Worm (Caenorhabditis elegans) whole organism, L2 larva: Measurements from ENCODE around the gene Y22D7AR.2.

ENCODE experiments used
- C34F6.9 ChIP-seq: fragments of 150-350 bp; optimal IDR thresholded peaks from 2 replicates; lab custom pipeline; 2014; ENCODE audit warnings: missing biosample characterization, missing genetic modification characterization
- R02D3.7 ChIP-seq: fragments of 150-350 bp; optimal IDR thresholded peaks from 2 replicates; lab custom pipeline; 2014; ENCODE audit warnings: missing biosample characterization, missing genetic modification characterization
- Y55F3AM.14 ChIP-seq: fragments of 200-800 bp; sonication (Bioruptor generic); optimal IDR thresholded peaks from 2 replicates; lab custom pipeline; 2018; ENCODE audit warnings: mild to moderate bottlenecking, missing genetic modification characterization, missing compliant biosample characterization
- ZK546.5 ChIP-seq: sonication (generic microtip); optimal IDR thresholded peaks from 2 replicates; lab custom pipeline; 2017; ENCODE audit warnings: missing biosample characterization, missing genetic modification characterization
- aly-2 ChIP-seq: fragments of 150-350 bp; optimal IDR thresholded peaks from 2 replicates; lab custom pipeline; 2014; ENCODE audit warnings: missing biosample characterization, missing genetic modification characterization
- ceh-82 ChIP-seq: fragments of 150-350 bp; optimal IDR thresholded peaks from 2 replicates; lab custom pipeline; 2014; ENCODE audit warnings: missing biosample characterization, missing genetic modification characterization
- crh-2 ChIP-seq: sonication (generic microtip); optimal IDR thresholded peaks from 2 replicates; lab custom pipeline; 2017; ENCODE audit warnings: missing biosample characterization, missing genetic modification characterization
- lin-39 ChIP-seq: fragments of 150-350 bp; optimal IDR thresholded peaks from 2 replicates; lab custom pipeline; 2014; ENCODE audit warnings: missing biosample characterization, missing genetic modification reagents, missing genetic modification characterization
- lsy-2 ChIP-seq, 2 experiments: fragments of 150-350 bp in 1 of 2; sonication (generic microtip) in 1 of 2; optimal IDR thresholded peaks; 2 replicates each; lab custom pipeline; 2014 to 2017; ENCODE audit warnings: missing biosample characterization in 2 of 2, missing genetic modification characterization in 2 of 2
- mab-5 ChIP-seq: fragments of 150-350 bp; optimal IDR thresholded peaks from 2 replicates; lab custom pipeline; 2014; ENCODE audit warnings: missing biosample characterization, missing genetic modification characterization
- mdl-1 ChIP-seq, 2 experiments: fragments of 150-350 bp in 1 of 2; sonication (generic microtip) in 1 of 2; optimal IDR thresholded peaks; 2 replicates each; lab custom pipeline; 2017; ENCODE audit warnings: missing biosample characterization in 2 of 2, missing genetic modification characterization in 2 of 2
- nhr-12 ChIP-seq: fragments of 150-350 bp; optimal IDR thresholded peaks from 2 replicates; lab custom pipeline; 2014; ENCODE audit warnings: missing biosample characterization, missing genetic modification characterization
- nhr-129 ChIP-seq: fragments of 150-350 bp; optimal IDR thresholded peaks from 2 replicates; lab custom pipeline; 2014; ENCODE audit warnings: missing biosample characterization, missing genetic modification characterization
- nhr-23 ChIP-seq: fragments of 150-350 bp; optimal IDR thresholded peaks from 2 replicates; lab custom pipeline; 2014; ENCODE audit warnings: missing biosample characterization, missing genetic modification reagents, missing genetic modification characterization
- nhr-25 ChIP-seq: fragments of 150-350 bp; sonication (generic microtip); optimal IDR thresholded peaks from 3 replicates; lab custom pipeline; 2014; ENCODE audit warnings: missing biosample characterization, missing genetic modification characterization
- peb-1 ChIP-seq: fragments of 150-350 bp; optimal IDR thresholded peaks from 2 replicates; lab custom pipeline; 2014; ENCODE audit warnings: missing biosample characterization, missing genetic modification characterization
- sem-4 ChIP-seq: fragments of 150-350 bp; optimal IDR thresholded peaks from 2 replicates; lab custom pipeline; 2014; ENCODE audit warnings: missing biosample characterization, missing genetic modification reagents, missing genetic modification characterization
- skn-1 ChIP-seq: sonication (generic microtip); optimal IDR thresholded peaks from 2 replicates; lab custom pipeline; 2017; ENCODE audit warnings: missing biosample characterization, missing genetic modification characterization
- sma-9 ChIP-seq, 2 experiments: fragments of 150-350 bp in 1 of 2; sonication (generic microtip) in 1 of 2; optimal IDR thresholded peaks; 2 replicates each; lab custom pipeline; 2014 to 2016; ENCODE audit warnings: missing genetic modification characterization in 2 of 2, mild to moderate bottlenecking in 1 of 2, missing biosample characterization in 1 of 2, missing compliant biosample characterization in 1 of 2, missing genetic modification reagents in 1 of 2, moderate library complexity in 1 of 2
- unc-39 ChIP-seq: fragments of 150-350 bp; optimal IDR thresholded peaks from 2 replicates; lab custom pipeline; 2014; ENCODE audit warnings: missing biosample characterization, missing genetic modification characterization
- unc-55 ChIP-seq: fragments of 150-350 bp; sonication (generic microtip); optimal IDR thresholded peaks from 3 replicates; lab custom pipeline; 2014; ENCODE audit warnings: missing biosample characterization, missing genetic modification reagents, missing genetic modification characterization
- unc-62 ChIP-seq: fragments of 150-350 bp; optimal IDR thresholded peaks from 2 replicates; lab custom pipeline; 2014; ENCODE audit warnings: missing biosample characterization, missing genetic modification reagents, missing genetic modification characterization
- zag-1 ChIP-seq: fragments of 150-350 bp; optimal IDR thresholded peaks from 2 replicates; lab custom pipeline; 2014; ENCODE audit warnings: missing biosample characterization, missing genetic modification characterization
- ztf-1 ChIP-seq: fragments of 200-800 bp; sonication (Bioruptor generic); conservative IDR thresholded peaks from 2 replicates; pipeline ENCODE4 v1.3.6; 2022; ENCODE audit warnings: missing genetic modification characterization, missing compliant biosample characterization
- ztf-11 ChIP-seq: sonication (generic microtip); optimal IDR thresholded peaks from 2 replicates; lab custom pipeline; 2017; ENCODE audit warnings: missing biosample characterization, missing genetic modification characterization
- ztf-4 ChIP-seq: fragments of 150-350 bp; optimal IDR thresholded peaks from 2 replicates; lab custom pipeline; 2014; ENCODE audit warnings: missing biosample characterization, missing genetic modification characterization

Gene Y22D7AR.2

ce11 chrIII:1731850-1732249 is 26.1 kb downstream of the Y22D7AR.2 start:
- no peak for TF ChIP-seq ztf-4 (tag; lab: Kevin White, UChicago)
- no peak for TF ChIP-seq ztf-11
- TF ChIP-seq nhr-23 (tag; lab: Kevin White, UChicago): no peak
- TF ChIP-seq nhr-25: no peak
- no peak for TF ChIP-seq mab-5 (tag; lab: Kevin White, UChicago)
- no peak for TF ChIP-seq lin-39
- TF ChIP-seq ceh-82 (tag; lab: Kevin White, UChicago): no peak
- TF ChIP-seq crh-2 (tag; lab: Kevin White, UChicago): no peak

ce11 chrIII:1733001-1733400 is 27.3 kb downstream of the Y22D7AR.2 start, which contains the start of gene ser-4:
TSS of gene ser-4 (minus strand) at chrIII:1733101.
- no peak for TF ChIP-seq R02D3.7 (tag; lab: Kevin White, UChicago)

- TF ChIP-seq ztf-1 (GFP tag; lab: Robert Waterston, UW) (no peak), nhr-12 (tag; lab: Kevin White, UChicago) (no peak), Y55F3AM.14 (GFP tag; lab: Kevin White, UChicago) (no peak), ZK546.5 (no peak), nhr-129 (tag; lab: Kevin White, UChicago) (no peak), R02D3.7 (tag; lab: Kevin White, UChicago) (no peak)
Measured at ce11 chrIII:1733412-1733811, 27.7 kb downstream of the Y22D7AR.2 start.

ce11 chrIII:1743081-1743480 is 37.3 kb downstream of the Y22D7AR.2 start:
- TF ChIP-seq unc-55 (GFP tag; lab: Kevin White, UChicago): peak; percentile 20
- TF ChIP-seq mdl-1 (tag; optimal IDR thresholded peaks at IDR 0.05; lab: Kevin White, UChicago): no peak
- TF ChIP-seq crh-2 (tag; lab: Kevin White, UChicago): no peak

- no peak for TF ChIP-seq unc-62 (GFP tag; lab: Kevin White, UChicago)
- no peak for TF ChIP-seq crh-2 (tag; lab: Kevin White, UChicago)
- TF ChIP-seq lsy-2 (tag; optimal IDR thresholded peaks at IDR 0.05; lab: Kevin White, UChicago): peak in 1 of 2 experiments; percentile 3
- peak; percentile 9 for TF ChIP-seq C34F6.9 (tag; lab: Kevin White, UChicago)
- TF ChIP-seq nhr-23 (tag; lab: Kevin White, UChicago): no peak
- TF ChIP-seq unc-39 (tag; lab: Kevin White, UChicago): no peak
- TF ChIP-seq skn-1 (tag; lab: Kevin White, UChicago): no peak
- TF ChIP-seq sem-4: no peak
- no peak for TF ChIP-seq aly-2 (tag; lab: Kevin White, UChicago)
- peak; percentile 41 for TF ChIP-seq sma-9 (GFP tag; optimal IDR thresholded peaks at IDR 0.05; lab: Kevin White, UChicago)
- no peak for TF ChIP-seq sma-9 (tag; optimal IDR thresholded peaks at IDR 0.05; lab: Kevin White, UChicago)
Measured at ce11 chrIII:1743488-1744020, 37.8 kb downstream of the Y22D7AR.2 start.

- peak; percentile 11 for TF ChIP-seq sma-9 (GFP tag; optimal IDR thresholded peaks at IDR 0.05; lab: Kevin White, UChicago)
- TF ChIP-seq sma-9 (tag; optimal IDR thresholded peaks at IDR 0.05; lab: Kevin White, UChicago): no peak
- no peak for TF ChIP-seq lsy-2 (tag; optimal IDR thresholded peaks at IDR 0.05; lab: Kevin White, UChicago)
- no peak for TF ChIP-seq Y55F3AM.14 (GFP tag; lab: Kevin White, UChicago)
- TF ChIP-seq lin-39: no peak
- no peak for TF ChIP-seq unc-55 (GFP tag; lab: Kevin White, UChicago)
- TF ChIP-seq, all 48 proteins: peak for 1
Measured at ce11 chrIII:1744486-1744885, 38.7 kb downstream of the Y22D7AR.2 start.

ce11 chrIII:1745450-1746127 is 39.8 kb downstream of the Y22D7AR.2 start:
- peak; percentile 6 for TF ChIP-seq zag-1 (tag; lab: Kevin White, UChicago)
- no peak for TF ChIP-seq peb-1 (tag; lab: Kevin White, UChicago)
